Fruit fly (Drosophila melanogaster) whole organism, embryonic: ENCODE results near the gene RapGAP1.

Experiments used
- Abd-B ChIP-seq: fragments of 200-800 bp; sonication (Bioruptor generic); optimal IDR thresholded peaks from 2 replicates; lab custom pipeline; 2018; ENCODE audit warnings: missing biosample characterization, mild to moderate bottlenecking, missing genetic modification characterization, moderate library complexity
- Blimp-1 ChIP-seq: fragments of 200-800 bp; sonication (Bioruptor generic); optimal IDR thresholded peaks from 3 replicates; lab custom pipeline; 2018; ENCODE audit warnings: missing biosample characterization, missing genetic modification characterization, mild to moderate bottlenecking, moderate library complexity, missing genetic modification reagents
- CG10543 ChIP-seq: fragments of 200-800 bp; sonication (Bioruptor generic); optimal IDR thresholded peaks from 3 replicates; lab custom pipeline; 2017; ENCODE audit warnings: missing biosample characterization, mild to moderate bottlenecking, missing genetic modification characterization, moderate library complexity
- CG10959 ChIP-seq: fragments of 200-800 bp; sonication (Bioruptor generic); IDR thresholded peaks from 2 replicates; pipeline ENCODE4 v1.3.6; 2022; ENCODE audit warnings: missing biosample characterization, missing genetic modification characterization
- CG11560 ChIP-seq: fragments of 200-800 bp; sonication (Bioruptor generic); IDR thresholded peaks from 3 replicates; pipeline ENCODE4 v1.3.6; 2022; ENCODE audit warnings: missing biosample characterization, missing genetic modification characterization
- CG12236 ChIP-seq: fragments of 200-800 bp; sonication (Bioruptor generic); optimal IDR thresholded peaks from 2 replicates; lab custom pipeline; 2016; ENCODE audit warnings: missing biosample characterization, missing genetic modification characterization
- CG12769 ChIP-seq: fragments of 200-800 bp; sonication (Bioruptor generic); optimal IDR thresholded peaks from 2 replicates; lab custom pipeline; 2019; ENCODE audit warnings: missing biosample characterization, mild to moderate bottlenecking, missing genetic modification characterization, moderate library complexity
- CG17385 ChIP-seq: fragments of 200-800 bp; sonication (Bioruptor generic); optimal IDR thresholded peaks from 3 replicates; lab custom pipeline; 2018; ENCODE audit warnings: missing biosample characterization, mild to moderate bottlenecking, missing genetic modification characterization
- CG1792 ChIP-seq: fragments of 200-800 bp; sonication (Bioruptor generic); optimal IDR thresholded peaks from 2 replicates; lab custom pipeline; 2016; ENCODE audit warnings: missing biosample characterization, missing genetic modification characterization
- CG2875 ChIP-seq: fragments of 200-800 bp; sonication (Bioruptor generic); optimal IDR thresholded peaks from 2 replicates; lab custom pipeline; 2017; ENCODE audit warnings: missing biosample characterization, mild to moderate bottlenecking, missing genetic modification characterization, missing genetic modification reagents
- CG3995 ChIP-seq: fragments of 200-800 bp; sonication (Bioruptor generic); optimal IDR thresholded peaks from 3 replicates; lab custom pipeline; 2016; ENCODE audit warnings: missing biosample characterization, missing genetic modification characterization
- CG4328 ChIP-seq: fragments of 200-800 bp; sonication (Bioruptor generic); optimal IDR thresholded peaks from 3 replicates; lab custom pipeline; 2017; ENCODE audit warnings: missing biosample characterization, missing genetic modification reagents, missing genetic modification characterization
- CG4854 ChIP-seq: fragments of 200-800 bp; sonication (Bioruptor generic); optimal IDR thresholded peaks from 2 replicates; lab custom pipeline; 2016; ENCODE audit warnings: missing biosample characterization, missing genetic modification characterization, inconsistent platforms
- CG6175 ChIP-seq: fragments of 200-800 bp; sonication (Bioruptor generic); IDR thresholded peaks from 3 replicates; pipeline ENCODE4 v1.3.6; 2022; ENCODE audit warnings: missing biosample characterization, missing genetic modification characterization
- CG7745 ChIP-seq: fragments of 200-800 bp; sonication (Bioruptor generic); optimal IDR thresholded peaks from 2 replicates; lab custom pipeline; 2018; ENCODE audit warnings: missing biosample characterization, mild to moderate bottlenecking, missing genetic modification characterization, moderate library complexity
- Doc3 ChIP-seq: fragments of 200-800 bp; sonication (Bioruptor generic); IDR thresholded peaks from 3 replicates; pipeline ENCODE4 v1.3.6; 2022; ENCODE audit warnings: missing biosample characterization, missing genetic modification characterization; ENCODE audit not compliant: partially characterized antibody
- Ets65A ChIP-seq: fragments of 200-800 bp; sonication (Bioruptor generic); peaks from one replicate; lab custom pipeline; 2016; ENCODE audit warnings: missing biosample characterization, missing genetic modification characterization
- Hmr ChIP-seq: fragments of 200-800 bp; sonication (Bioruptor generic); optimal IDR thresholded peaks from 3 replicates; lab custom pipeline; 2017; ENCODE audit warnings: mild to moderate bottlenecking, missing biosample characterization, missing genetic modification reagents, missing genetic modification characterization
- Med ChIP-seq: fragments of 200-800 bp; sonication (Bioruptor generic); peaks from one replicate; lab custom pipeline; 2016; ENCODE audit warnings: missing biosample characterization, missing genetic modification characterization, mild to moderate bottlenecking, inconsistent platforms, moderate library complexity
- Meics ChIP-seq: fragments of 200-800 bp; sonication (Bioruptor generic); optimal IDR thresholded peaks from 2 replicates; lab custom pipeline; 2017; ENCODE audit warnings: missing biosample characterization, mild to moderate bottlenecking, missing genetic modification characterization
- Myb ChIP-seq: fragments of 200-800 bp; sonication (Bioruptor generic); optimal IDR thresholded peaks from 2 replicates; lab custom pipeline; 2016; ENCODE audit warnings: missing biosample characterization, missing genetic modification characterization
- NFAT ChIP-seq: fragments of 200-800 bp; sonication (Bioruptor generic); IDR thresholded peaks from 2 replicates; pipeline ENCODE4 v1.3.6; 2022; ENCODE audit warnings: missing biosample characterization, missing genetic modification characterization
- Oaz ChIP-seq: fragments of 200-800 bp; sonication (Bioruptor generic); IDR thresholded peaks from 2 replicates; pipeline ENCODE4 v1.3.6; 2022; ENCODE audit warnings: missing biosample characterization, missing genetic modification characterization
- Optix ChIP-seq: fragments of 200-800 bp; sonication (Bioruptor generic); IDR thresholded peaks from 3 replicates; pipeline ENCODE4 v1.3.6; 2022; ENCODE audit warnings: missing biosample characterization, missing genetic modification characterization
- Pdp1 ChIP-seq, 2 experiments: fragments of 200-800 bp; sonication (Bioruptor generic); optimal IDR thresholded peaks; 3 replicates each; lab custom pipeline; 2016; ENCODE audit warnings: missing biosample characterization in 2 of 2, missing genetic modification characterization in 2 of 2, mild to moderate bottlenecking in 1 of 2, moderate library complexity in 1 of 2
- YL-1 ChIP-seq: fragments of 200-800 bp; sonication (Bioruptor generic); optimal IDR thresholded peaks from 3 replicates; lab custom pipeline; 2017; ENCODE audit warnings: missing biosample characterization, mild to moderate bottlenecking, missing genetic modification characterization
- abd-A ChIP-seq: fragments of 200-800 bp; sonication (Bioruptor generic); optimal IDR thresholded peaks from 3 replicates; lab custom pipeline; 2019; ENCODE audit warnings: missing biosample characterization, mild to moderate bottlenecking, missing genetic modification characterization, moderate library complexity
- az2 ChIP-seq: fragments of 200-800 bp; sonication (Bioruptor generic); optimal IDR thresholded peaks from 3 replicates; lab custom pipeline; 2016; ENCODE audit warnings: missing biosample characterization, missing genetic modification characterization
- btn ChIP-seq: fragments of 200-800 bp; sonication (Bioruptor generic); optimal IDR thresholded peaks from 2 replicates; lab custom pipeline; 2016; ENCODE audit warnings: missing biosample characterization, missing genetic modification characterization
- crol ChIP-seq: fragments of 200-800 bp; sonication (Bioruptor generic); IDR thresholded peaks from 2 replicates; pipeline ENCODE4 v1.3.6; 2022; ENCODE audit warnings: missing biosample characterization, missing genetic modification characterization
- cwo ChIP-seq: fragments of 200-800 bp; sonication (Bioruptor generic); optimal IDR thresholded peaks from 3 replicates; lab custom pipeline; 2017; ENCODE audit warnings: missing biosample characterization, missing genetic modification characterization, mild to moderate bottlenecking, moderate library complexity, missing genetic modification reagents
- ftz-f1 ChIP-seq: fragments of 200-800 bp; sonication (Bioruptor generic); optimal IDR thresholded peaks from 2 replicates; lab custom pipeline; 2016; ENCODE audit warnings: missing biosample characterization, missing genetic modification characterization
- gro ChIP-seq: fragments of 200-800 bp; sonication (Bioruptor generic); optimal IDR thresholded peaks from 2 replicates; lab custom pipeline; 2016; ENCODE audit warnings: missing biosample characterization, missing genetic modification characterization
- lola ChIP-seq, 3 experiments: fragments of >200 bp in 2 of 3; fragments of 200-800 bp in 1 of 3; sonication (Bioruptor generic) in 1 of 3; optimal IDR thresholded peaks; 2 replicates each; lab custom pipeline; 2017 to 2019; ENCODE audit warnings: missing biosample characterization in 3 of 3, missing genetic modification characterization in 3 of 3, mild to moderate bottlenecking in 1 of 3, moderate library complexity in 1 of 3
- nau ChIP-seq: fragments of 200-800 bp; sonication (Bioruptor generic); optimal IDR thresholded peaks from 3 replicates; lab custom pipeline; 2017; ENCODE audit warnings: missing biosample characterization, mild to moderate bottlenecking, missing genetic modification characterization, missing genetic modification reagents
- nom ChIP-seq: fragments of 200-800 bp; sonication (Bioruptor generic); optimal IDR thresholded peaks from 2 replicates; lab custom pipeline; 2017; ENCODE audit warnings: missing biosample characterization, missing genetic modification characterization, mild to moderate bottlenecking, moderate library complexity, missing genetic modification reagents
- oc ChIP-seq: fragments of 200-800 bp; sonication (Bioruptor generic); optimal IDR thresholded peaks from 2 replicates; lab custom pipeline; 2018; ENCODE audit warnings: missing biosample characterization, mild to moderate bottlenecking, missing genetic modification characterization, moderate library complexity
- scrt ChIP-seq: fragments of 200-800 bp; sonication (Bioruptor generic); optimal IDR thresholded peaks from 2 replicates; lab custom pipeline; 2018; ENCODE audit warnings: missing biosample characterization, mild to moderate bottlenecking, missing genetic modification characterization, moderate library complexity
- sd ChIP-seq: fragments of 200-800 bp; sonication (Bioruptor generic); optimal IDR thresholded peaks from 3 replicates; lab custom pipeline; 2018; ENCODE audit warnings: missing biosample characterization, mild to moderate bottlenecking, missing genetic modification characterization, moderate library complexity
- sens-2 ChIP-seq: fragments of 200-800 bp; sonication (Bioruptor generic); IDR thresholded peaks from 2 replicates; pipeline ENCODE4 v1.3.6; 2022; ENCODE audit warnings: missing biosample characterization, missing genetic modification characterization
- sob ChIP-seq: fragments of 200-800 bp; sonication (Bioruptor generic); IDR thresholded peaks from 2 replicates; pipeline ENCODE4 v1.3.6; 2022; ENCODE audit warnings: missing biosample characterization, missing genetic modification characterization
- tgo ChIP-seq: fragments of 200-800 bp; sonication (Bioruptor generic); IDR thresholded peaks from 3 replicates; pipeline ENCODE4 v1.3.6; 2022; ENCODE audit warnings: missing biosample characterization, missing genetic modification characterization
- tio ChIP-seq: fragments of 200-800 bp; sonication (Bioruptor generic); optimal IDR thresholded peaks from 2 replicates; lab custom pipeline; 2017; ENCODE audit warnings: missing biosample characterization, missing genetic modification characterization, inconsistent platforms
- tx ChIP-seq: fragments of 200-800 bp; sonication (Bioruptor generic); optimal IDR thresholded peaks from 2 replicates; lab custom pipeline; 2016; ENCODE audit warnings: missing biosample characterization, missing genetic modification characterization
- wdn ChIP-seq: fragments of 200-800 bp; sonication (Bioruptor generic); IDR thresholded peaks from 2 replicates; pipeline ENCODE4 v1.3.6; 2022; ENCODE audit warnings: missing biosample characterization, missing genetic modification characterization

The RapGAP1 gene

dm6 chr2L:7573547-7573870 is 5.3 kb downstream of the RapGAP1 start:
- no peak for TF ChIP-seq scrt (GFP tag; lab: Kevin White, UChicago)
- peak; percentile 12 for TF ChIP-seq oc (tag; lab: Kevin White, UChicago)
- no peak for TF ChIP-seq btn
- TF ChIP-seq az2: no peak
- peak; percentile 41 for TF ChIP-seq sd (tag; lab: Kevin White, UChicago)
- TF ChIP-seq CG11560 (tag; lab: Robert Waterston, UW): no peak
- TF ChIP-seq Med (GFP tag; lab: Kevin White, UChicago): peak; percentile 55
- peak; percentile 75 for TF ChIP-seq nom
- TF ChIP-seq Blimp-1 (GFP tag; lab: Kevin White, UChicago): peak; percentile 68
- peak; percentile 64 for TF ChIP-seq crol (GFP tag; lab: Robert Waterston, UW)

DNA sequence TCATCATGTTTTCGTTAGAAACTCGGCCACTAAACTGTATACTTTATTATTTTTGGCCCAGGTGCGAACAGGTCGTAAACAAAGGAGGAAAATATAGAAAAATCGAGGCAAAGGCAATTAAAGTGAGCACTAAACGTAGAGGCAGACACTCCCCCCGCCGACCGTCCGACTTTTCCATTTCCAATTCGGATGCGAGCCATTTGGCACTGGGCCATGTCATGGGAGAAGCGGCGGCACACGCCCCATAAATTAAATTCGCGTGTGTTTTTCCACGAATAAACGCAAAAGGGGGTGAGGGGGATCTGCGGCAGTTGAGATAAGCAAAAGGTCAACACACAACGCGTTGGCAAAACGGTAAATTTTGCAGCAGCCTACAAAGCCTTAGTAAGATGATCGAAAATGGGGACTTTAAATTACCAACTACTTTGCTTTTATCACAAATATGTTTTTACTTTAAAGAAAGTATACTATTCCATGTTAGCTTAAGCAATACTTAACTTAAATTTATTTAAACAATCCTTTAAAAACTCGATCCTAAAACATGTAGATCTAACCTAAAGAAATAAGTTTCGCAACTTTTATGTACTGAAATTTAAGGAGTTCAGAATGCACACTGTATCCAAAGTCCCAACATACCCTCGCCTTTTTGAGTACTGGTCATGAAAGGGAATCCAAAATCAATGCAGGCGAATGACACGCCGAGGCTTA is 5.8 kb downstream of the RapGAP1 start:
- TF ChIP-seq CG4328 (GFP tag; lab: Kevin White, UChicago) (peak; percentile 21), tgo (GFP tag; lab: Robert Waterston, UW) (no peak), NFAT (GFP tag; lab: Robert Waterston, UW) (peak; percentile 38; the same call in 1 of the 2 replicates), CG12769 (tag; lab: Kevin White, UChicago) (peak; percentile 55), Abd-B (GFP tag; lab: Kevin White, UChicago) (no peak), CG10959 (GFP tag; lab: Robert Waterston, UW) (no peak), Myb (no peak), sd (tag; lab: Kevin White, UChicago) (peak; percentile 8), gro (GFP tag; lab: Kevin White, UChicago) (peak; percentile 62), Oaz (0 out of 2 replicates have a peak, but pooled peaks have one; percentile 23), Ets65A (GFP tag; lab: Kevin White, UChicago) (peak; percentile 39), Med (GFP tag; lab: Kevin White, UChicago) (peak; percentile 69), crol (GFP tag; lab: Robert Waterston, UW) (peak; percentile 74), nau (GFP tag; lab: Kevin White, UChicago) (peak; percentile 1), Pdp1 (GFP tag; optimal IDR thresholded peaks at IDR 0.05; lab: Kevin White, UChicago) (no peak), CG6175 (GFP tag; lab: Robert Waterston, UW) (peak; percentile 58; the same call in 1 of the 3 replicates), Meics (GFP tag; lab: Kevin White, UChicago) (no peak), CG10543 (peak; percentile 18), ftz-f1 (GFP tag; lab: Kevin White, UChicago) (peak; percentile 9), Optix (GFP tag; lab: Robert Waterston, UW) (no peak), CG7745 (tag; lab: Kevin White, UChicago) (no peak), abd-A (tag; lab: Kevin White, UChicago) (peak; percentile 62)

DNA sequence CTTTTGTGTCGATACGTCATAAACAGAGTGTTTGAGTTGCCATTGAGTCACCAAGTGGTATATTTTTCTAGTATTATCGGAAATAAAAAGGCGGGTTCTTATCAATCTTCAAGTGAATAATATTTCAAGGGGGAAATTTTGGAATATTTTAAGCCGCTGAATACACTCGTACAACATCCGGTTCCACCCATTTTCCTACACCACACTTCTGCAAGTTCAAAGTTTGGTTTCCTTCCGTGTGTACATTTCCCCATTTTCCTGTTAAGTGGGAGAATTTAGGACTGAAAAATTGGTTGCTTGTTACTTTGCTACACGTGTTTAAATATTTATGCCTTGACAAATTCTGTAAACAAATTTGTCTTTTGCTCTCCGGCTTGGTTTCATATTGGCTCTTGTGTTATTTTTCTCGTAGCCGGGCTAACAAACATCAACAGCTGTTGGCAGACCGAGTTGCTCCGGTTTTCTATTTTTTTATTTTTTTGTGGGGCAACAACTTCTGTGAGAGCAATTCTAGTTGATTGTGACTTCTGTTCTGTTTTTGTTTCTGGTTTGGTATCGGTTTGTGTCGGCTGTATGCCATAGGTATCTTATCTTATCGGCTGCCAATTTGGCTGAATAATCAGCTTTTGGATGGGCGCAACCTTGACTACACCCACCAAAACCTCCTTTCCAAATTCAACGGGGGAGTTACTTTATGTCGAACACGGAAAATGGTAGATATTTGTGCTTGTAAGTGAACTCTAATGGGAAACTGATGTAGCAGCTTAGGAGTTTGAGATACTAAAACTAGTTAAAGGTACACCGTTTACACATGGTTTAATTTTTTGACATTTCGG is 6.9 kb downstream of the RapGAP1 start:
- no peak for TF ChIP-seq crol (GFP tag; lab: Robert Waterston, UW)
- no peak for TF ChIP-seq CG4854 (GFP tag; lab: Kevin White, UChicago)
- TF ChIP-seq YL-1 (GFP tag; lab: Kevin White, UChicago): peak; percentile 11
- TF ChIP-seq Meics (GFP tag; lab: Kevin White, UChicago): peak; percentile 44
- TF ChIP-seq CG1792 (GFP tag; lab: Kevin White, UChicago): no peak
- TF ChIP-seq lola (GFP tag; optimal IDR thresholded peaks at IDR 0.05; lab: Kevin White, UChicago): no peak
- TF ChIP-seq CG3995 (GFP tag; lab: Kevin White, UChicago): no peak
- TF ChIP-seq NFAT (GFP tag; lab: Robert Waterston, UW): no peak
- TF ChIP-seq tx (GFP tag; lab: Kevin White, UChicago): no peak
- no peak for TF ChIP-seq wdn (GFP tag; lab: Robert Waterston, UW)
- TF ChIP-seq Doc3 (GFP tag; lab: Robert Waterston, UW): no peak
- TF ChIP-seq sens-2 (GFP tag; lab: Robert Waterston, UW): no peak
- TF ChIP-seq CG2875 (GFP tag; lab: Kevin White, UChicago): peak; percentile 21
- TF ChIP-seq CG17385 (GFP tag; lab: Kevin White, UChicago): no peak
- peak; percentile 9 for TF ChIP-seq cwo (GFP tag; lab: Kevin White, UChicago)
- TF ChIP-seq Hmr (GFP tag; lab: Kevin White, UChicago): peak; percentile 41
- TF ChIP-seq tio (GFP tag; lab: Kevin White, UChicago): no peak
- no peak for TF ChIP-seq sob (GFP tag; lab: Robert Waterston, UW)
- TF ChIP-seq CG12236 (GFP tag; lab: Kevin White, UChicago): peak; percentile 12
